Fruit fly (Drosophila melanogaster) whole organism, embryonic: Measurements from ENCODE around the gene Wdr92.

Experiments used
- ATbp ChIP-seq: fragments of 200-800 bp; sonication (Bioruptor generic); optimal IDR thresholded peaks from 2 replicates; lab custom pipeline; 2017; ENCODE audit warnings: missing biosample characterization, mild to moderate bottlenecking, missing genetic modification characterization, missing genetic modification reagents
- Abd-B ChIP-seq: fragments of 200-800 bp; sonication (Bioruptor generic); optimal IDR thresholded peaks from 2 replicates; lab custom pipeline; 2018; ENCODE audit warnings: missing biosample characterization, mild to moderate bottlenecking, missing genetic modification characterization, moderate library complexity
- Atf6 ChIP-seq: fragments of 200-800 bp; sonication (Bioruptor generic); IDR thresholded peaks from 2 replicates; pipeline ENCODE4 v1.3.6; 2022; ENCODE audit warnings: missing biosample characterization, missing genetic modification characterization
- Awh ChIP-seq: fragments of 200-800 bp; sonication (Bioruptor generic); IDR thresholded peaks from 2 replicates; pipeline ENCODE4, ENCODE4 v1.3.6; 2022; ENCODE audit warnings: missing biosample characterization, missing genetic modification characterization
- B-H2 ChIP-seq: fragments of 200-800 bp; sonication (Bioruptor generic); optimal IDR thresholded peaks from 2 replicates; lab custom pipeline; 2018; ENCODE audit warnings: missing biosample characterization, mild to moderate bottlenecking, missing genetic modification characterization
- CG10147 ChIP-seq: fragments of 200-800 bp; sonication (Bioruptor generic); optimal IDR thresholded peaks from 2 replicates; lab custom pipeline; 2019; ENCODE audit warnings: missing biosample characterization, mild to moderate bottlenecking, missing genetic modification characterization, moderate library complexity
- CG10321 ChIP-seq: fragments of 200-800 bp; sonication (Bioruptor generic); IDR thresholded peaks from 2 replicates; pipeline ENCODE4 v1.3.6; 2022; ENCODE audit warnings: missing biosample characterization, missing genetic modification characterization
- CG10543 ChIP-seq: fragments of 200-800 bp; sonication (Bioruptor generic); optimal IDR thresholded peaks from 3 replicates; lab custom pipeline; 2017; ENCODE audit warnings: missing biosample characterization, mild to moderate bottlenecking, missing genetic modification characterization, moderate library complexity
- CG11085 ChIP-seq: fragments of 200-800 bp; sonication (Bioruptor generic); IDR thresholded peaks from 2 replicates; pipeline ENCODE4 v1.3.6; 2022; ENCODE audit warnings: missing biosample characterization, missing genetic modification characterization
- CG12769 ChIP-seq: fragments of 200-800 bp; sonication (Bioruptor generic); optimal IDR thresholded peaks from 2 replicates; lab custom pipeline; 2019; ENCODE audit warnings: missing biosample characterization, mild to moderate bottlenecking, missing genetic modification characterization, moderate library complexity
- CG13894 ChIP-seq: fragments of 200-800 bp; sonication (Bioruptor generic); optimal IDR thresholded peaks from 3 replicates; lab custom pipeline; 2018; ENCODE audit warnings: missing biosample characterization, mild to moderate bottlenecking, missing genetic modification characterization, moderate library complexity
- CG15269 ChIP-seq: fragments of 200-800 bp; sonication (Bioruptor generic); optimal IDR thresholded peaks from 2 replicates; lab custom pipeline; 2018; ENCODE audit warnings: missing biosample characterization, mild to moderate bottlenecking, missing genetic modification characterization, moderate library complexity
- CG1832 ChIP-seq: fragments of 200-800 bp; sonication (Bioruptor generic); optimal IDR thresholded peaks from 2 replicates; lab custom pipeline; 2017; ENCODE audit warnings: missing biosample characterization, mild to moderate bottlenecking, missing genetic modification characterization, inconsistent platforms
- CG2199 ChIP-seq: fragments of 200-800 bp; sonication (Bioruptor generic); IDR thresholded peaks from 3 replicates; pipeline ENCODE4 v1.3.6; 2022; ENCODE audit warnings: missing biosample characterization, missing genetic modification characterization
- CG2678 ChIP-seq: fragments of 200-800 bp; sonication (Bioruptor generic); optimal IDR thresholded peaks from 3 replicates; lab custom pipeline; 2019; ENCODE audit warnings: missing biosample characterization, mild to moderate bottlenecking, missing genetic modification characterization, moderate library complexity
- CG34376 ChIP-seq: fragments of 200-800 bp; sonication (Bioruptor generic); optimal IDR thresholded peaks from 2 replicates; lab custom pipeline; 2018; ENCODE audit warnings: missing biosample characterization, mild to moderate bottlenecking, missing genetic modification characterization
- CG6175 ChIP-seq: fragments of 200-800 bp; sonication (Bioruptor generic); IDR thresholded peaks from 3 replicates; pipeline ENCODE4 v1.3.6; 2022; ENCODE audit warnings: missing biosample characterization, missing genetic modification characterization
- CG8290 ChIP-seq, 3 experiments: fragments of 200-800 bp; sonication (Bioruptor generic); optimal IDR thresholded peaks; 2 replicates each; lab custom pipeline; 2016 to 2019; ENCODE audit warnings: missing biosample characterization in 3 of 3, missing genetic modification characterization in 3 of 3, mild to moderate bottlenecking in 2 of 3, moderate library complexity in 1 of 3
- Dfd ChIP-seq, 2 experiments: fragments of >200 bp; optimal IDR thresholded peaks; 2 replicates each; lab custom pipeline; 2017; ENCODE audit warnings: missing biosample characterization in 2 of 2, missing genetic modification characterization in 2 of 2
- Dll ChIP-seq: fragments of 200-800 bp; sonication (Bioruptor generic); IDR thresholded peaks from 4 replicates; pipeline ENCODE4 v1.3.6; 2022; ENCODE audit warnings: missing biosample characterization, missing genetic modification characterization; ENCODE audit not compliant: partially characterized antibody
- Eip74EF ChIP-seq, 2 experiments: fragments of 200-800 bp in 1 of 2; fragments of >200 bp in 1 of 2; sonication (Bioruptor generic) in 1 of 2; optimal IDR thresholded peaks; 2 replicates each; lab custom pipeline; 2017 to 2019; ENCODE audit warnings: missing biosample characterization in 2 of 2, missing genetic modification characterization in 2 of 2, mild to moderate bottlenecking in 1 of 2, moderate library complexity in 1 of 2
- Elba2 ChIP-seq: fragments of 200-800 bp; sonication (Bioruptor generic); optimal IDR thresholded peaks from 3 replicates; lab custom pipeline; 2016; ENCODE audit warnings: missing biosample characterization, missing genetic modification characterization
- Hr51 ChIP-seq, 2 experiments: fragments of 200-800 bp; sonication (Bioruptor generic); optimal IDR thresholded peaks; 2 replicates in 1 of 2; 3 replicates in 1 of 2; lab custom pipeline; 2016 to 2018; ENCODE audit warnings: missing biosample characterization in 2 of 2, missing genetic modification characterization in 2 of 2, mild to moderate bottlenecking in 1 of 2, moderate library complexity in 1 of 2
- Med ChIP-seq: fragments of 200-800 bp; sonication (Bioruptor generic); peaks from one replicate; lab custom pipeline; 2016; ENCODE audit warnings: missing biosample characterization, missing genetic modification characterization, mild to moderate bottlenecking, inconsistent platforms, moderate library complexity
- NFAT ChIP-seq: fragments of 200-800 bp; sonication (Bioruptor generic); IDR thresholded peaks from 2 replicates; pipeline ENCODE4 v1.3.6; 2022; ENCODE audit warnings: missing biosample characterization, missing genetic modification characterization
- Nf-YC ChIP-seq: fragments of 200-800 bp; optimal IDR thresholded peaks from 3 replicates; lab custom pipeline; 2019; ENCODE audit warnings: missing biosample characterization, mild to moderate bottlenecking, missing genetic modification characterization, moderate library complexity
- abd-A ChIP-seq: fragments of 200-800 bp; sonication (Bioruptor generic); optimal IDR thresholded peaks from 3 replicates; lab custom pipeline; 2019; ENCODE audit warnings: missing biosample characterization, mild to moderate bottlenecking, missing genetic modification characterization, moderate library complexity
- cg ChIP-seq: fragments of 200-800 bp; sonication (Bioruptor generic); optimal IDR thresholded peaks from 3 replicates; lab custom pipeline; 2019; ENCODE audit warnings: missing biosample characterization, mild to moderate bottlenecking, missing genetic modification characterization, moderate library complexity
- chinmo ChIP-seq: fragments of 200-800 bp; sonication (Bioruptor generic); IDR thresholded peaks from 4 replicates; pipeline ENCODE4 v1.3.6; 2022; ENCODE audit warnings: missing biosample characterization, missing genetic modification characterization; ENCODE audit not compliant: partially characterized antibody
- cwo ChIP-seq: fragments of 200-800 bp; sonication (Bioruptor generic); optimal IDR thresholded peaks from 3 replicates; lab custom pipeline; 2017; ENCODE audit warnings: missing biosample characterization, missing genetic modification characterization, mild to moderate bottlenecking, moderate library complexity, missing genetic modification reagents
- fd64A ChIP-seq: fragments of 200-800 bp; sonication (Bioruptor generic); optimal IDR thresholded peaks from 3 replicates; lab custom pipeline; 2018; ENCODE audit warnings: missing biosample characterization, mild to moderate bottlenecking, missing genetic modification characterization
- ftz-f1 ChIP-seq: fragments of 200-800 bp; sonication (Bioruptor generic); optimal IDR thresholded peaks from 2 replicates; lab custom pipeline; 2016; ENCODE audit warnings: missing biosample characterization, missing genetic modification characterization
- grn ChIP-seq: fragments of 200-800 bp; sonication (Bioruptor generic); optimal IDR thresholded peaks from 3 replicates; lab custom pipeline; 2017; ENCODE audit warnings: missing biosample characterization, missing genetic modification characterization
- gro ChIP-seq: fragments of 200-800 bp; sonication (Bioruptor generic); optimal IDR thresholded peaks from 2 replicates; lab custom pipeline; 2016; ENCODE audit warnings: missing biosample characterization, missing genetic modification characterization
- insv ChIP-seq, 2 experiments: fragments of 200-800 bp; sonication (Bioruptor generic); optimal IDR thresholded peaks; 3 replicates each; lab custom pipeline; 2016 to 2018; ENCODE audit warnings: missing biosample characterization in 2 of 2, missing genetic modification characterization in 2 of 2
- nom ChIP-seq: fragments of 200-800 bp; sonication (Bioruptor generic); optimal IDR thresholded peaks from 2 replicates; lab custom pipeline; 2017; ENCODE audit warnings: missing biosample characterization, missing genetic modification characterization, mild to moderate bottlenecking, moderate library complexity, missing genetic modification reagents
- oc ChIP-seq: fragments of 200-800 bp; sonication (Bioruptor generic); optimal IDR thresholded peaks from 2 replicates; lab custom pipeline; 2018; ENCODE audit warnings: missing biosample characterization, mild to moderate bottlenecking, missing genetic modification characterization, moderate library complexity
- pum ChIP-seq: fragments of 200-800 bp; sonication (Bioruptor generic); optimal IDR thresholded peaks from 2 replicates; lab custom pipeline; 2016; ENCODE audit warnings: missing biosample characterization, missing genetic modification characterization
- rib ChIP-seq: fragments of 200-800 bp; sonication (Bioruptor generic); IDR thresholded peaks from 2 replicates; pipeline ENCODE4 v1.3.6; 2022; ENCODE audit warnings: missing biosample characterization, missing genetic modification characterization
- sd ChIP-seq: fragments of 200-800 bp; sonication (Bioruptor generic); optimal IDR thresholded peaks from 3 replicates; lab custom pipeline; 2018; ENCODE audit warnings: missing biosample characterization, mild to moderate bottlenecking, missing genetic modification characterization, moderate library complexity
- sob ChIP-seq: fragments of 200-800 bp; sonication (Bioruptor generic); IDR thresholded peaks from 2 replicates; pipeline ENCODE4 v1.3.6; 2022; ENCODE audit warnings: missing biosample characterization, missing genetic modification characterization
- sqz ChIP-seq: fragments of 200-800 bp; sonication (Bioruptor generic); optimal IDR thresholded peaks from 3 replicates; lab custom pipeline; 2018; ENCODE audit warnings: missing biosample characterization, mild to moderate bottlenecking, missing genetic modification characterization
- sug ChIP-seq: fragments of 200-800 bp; optimal IDR thresholded peaks from 2 replicates; lab custom pipeline; 2019; ENCODE audit warnings: missing biosample characterization, mild to moderate bottlenecking, missing genetic modification characterization, moderate library complexity
- vvl ChIP-seq: fragments of 200-800 bp; sonication (Bioruptor generic); IDR thresholded peaks from 2 replicates; pipeline ENCODE4 v1.3.6; 2022; ENCODE audit warnings: missing biosample characterization, missing genetic modification characterization

Gene Wdr92

DNA sequence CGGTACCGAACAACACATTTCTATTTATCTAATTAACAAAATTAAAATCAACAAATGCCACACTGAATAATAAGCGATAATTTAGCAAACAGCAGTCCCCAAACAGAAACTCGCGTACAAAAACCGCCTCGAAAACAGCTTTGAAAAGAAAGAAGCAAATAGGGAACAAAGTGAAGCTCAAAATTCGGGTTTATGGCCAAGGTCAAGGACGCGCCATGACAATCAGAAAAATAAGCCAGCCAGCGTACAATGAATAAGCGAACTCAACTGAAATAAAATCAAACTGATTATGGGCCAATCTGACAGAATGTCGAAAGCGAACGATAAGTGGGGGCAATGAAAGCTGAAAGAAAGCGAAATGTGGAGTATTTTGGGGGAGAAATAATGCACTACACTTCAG lies 13.5 kb downstream of the Wdr92 start:
- TF ChIP-seq ftz-f1 (GFP tag; lab: Kevin White, UChicago) (peak; percentile 62), pum (GFP tag; lab: Kevin White, UChicago) (no peak)

DNA sequence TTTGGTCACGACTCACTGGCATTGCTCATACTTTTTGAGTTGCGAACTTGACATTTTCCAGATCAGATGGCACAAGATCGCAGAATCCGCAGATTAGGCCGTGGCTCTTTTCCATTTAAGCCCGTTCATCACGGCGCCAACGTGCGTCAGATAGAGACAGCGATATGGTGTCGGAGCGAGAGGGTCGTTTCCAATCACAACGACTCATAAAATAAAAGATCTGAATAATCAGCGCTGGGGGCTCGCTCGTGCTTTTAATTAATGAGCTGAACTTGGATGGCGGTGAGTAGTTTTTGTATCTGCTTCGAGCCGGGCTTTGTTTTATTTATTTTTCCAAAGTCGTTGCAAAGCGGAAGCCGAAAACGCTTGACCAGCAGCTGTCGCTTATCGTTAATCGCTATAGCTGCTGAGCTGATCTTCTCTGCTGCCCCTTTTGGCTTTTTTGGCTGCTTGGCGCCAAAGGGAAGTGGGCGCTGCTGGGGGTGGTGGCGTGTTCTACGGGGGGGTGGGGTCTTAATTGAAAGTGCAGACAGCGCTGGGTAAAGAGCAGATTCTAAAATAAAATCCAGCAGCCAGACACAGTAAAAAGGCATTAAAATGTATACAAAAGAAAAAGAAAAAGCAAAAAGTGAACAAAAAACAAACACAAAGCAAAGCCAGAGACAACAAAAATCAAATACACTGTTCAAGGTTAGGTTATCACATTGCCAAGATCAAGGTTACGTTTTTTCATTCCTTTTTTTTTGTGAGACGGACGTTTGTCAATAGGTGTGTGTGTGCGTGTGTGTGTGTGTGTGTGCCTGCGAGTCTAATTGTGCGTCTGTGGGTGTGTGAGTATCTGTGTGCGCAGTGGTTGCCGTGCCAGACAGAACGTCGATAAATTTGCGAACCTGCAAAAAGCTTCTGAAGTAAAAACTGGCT lies 14.5 kb downstream of the Wdr92 start:
- TF ChIP-seq CG1832 (GFP tag; lab: Kevin White, UChicago) (peak; percentile 54), CG13894 (tag; lab: Kevin White, UChicago) (peak; percentile 21), cg (peak; percentile 51), rib (GFP tag; lab: Robert Waterston, UW) (peak; percentile 65; the same call in 1 of the 2 replicates), NFAT (GFP tag; lab: Robert Waterston, UW) (no peak), vvl (GFP tag; lab: Robert Waterston, UW) (peak; percentile 73), gro (GFP tag; lab: Kevin White, UChicago) (peak; percentile 18), ATbp (peak; percentile 8), CG10147 (GFP tag; lab: Kevin White, UChicago) (peak; percentile 13), abd-A (tag; lab: Kevin White, UChicago) (peak; percentile 92), CG10543 (GFP tag; lab: Kevin White, UChicago) (peak; percentile 42), CG2678 (tag; lab: Kevin White, UChicago) (no peak), B-H2 (GFP tag; lab: Kevin White, UChicago) (peak; percentile 11), Med (GFP tag; lab: Kevin White, UChicago) (peak; percentile 80), Dll (GFP tag; lab: Robert Waterston, UW) (no peak), ftz-f1 (GFP tag; lab: Kevin White, UChicago) (peak; percentile 83), sqz (peak; percentile 61), CG2199 (GFP tag; lab: Robert Waterston, UW) (0 out of 3 replicates have a peak, but pooled peaks have one; percentile 53), Awh (GFP tag; lab: Robert Waterston, UW) (peak; percentile 93), Atf6 (GFP tag; lab: Robert Waterston, UW) (no peak), Dfd (GFP tag; optimal IDR thresholded peaks at IDR 0.05; lab: Kevin White, UChicago) (peak in 1 of 2 experiments; percentile 77), insv (GFP tag; optimal IDR thresholded peaks at IDR 0.05; lab: Kevin White, UChicago) (no peak), CG6175 (GFP tag; lab: Robert Waterston, UW) (0 out of 3 replicates have a peak, but pooled peaks have one; percentile 22), Abd-B (GFP tag; lab: Kevin White, UChicago) (peak; percentile 26), CG8290 (GFP tag; optimal IDR thresholded peaks at IDR 0.05; lab: Kevin White, UChicago) (no peak), CG8290 (tag; optimal IDR thresholded peaks at IDR 0.05; lab: Kevin White, UChicago) (peak in 1 of 2 experiments; percentile 15), sug (peak; percentile 90), nom (GFP tag; lab: Kevin White, UChicago) (peak; percentile 24), CG12769 (tag; lab: Kevin White, UChicago) (peak; percentile 33), Eip74EF (GFP tag; optimal IDR thresholded peaks at IDR 0.05; lab: Kevin White, UChicago) (peak in 1 of 2 experiments; percentile 81), grn (GFP tag; lab: Kevin White, UChicago) (peak; percentile 11), Elba2 (GFP tag; lab: Kevin White, UChicago) (peak; percentile 15), CG34376 (GFP tag; lab: Kevin White, UChicago) (peak; percentile 20), CG10321 (GFP tag; lab: Robert Waterston, UW) (0 out of 2 replicates have a peak, but pooled peaks have one; percentile 51), sd (tag; lab: Kevin White, UChicago) (peak; percentile 14), chinmo (GFP tag; lab: Robert Waterston, UW) (peak; percentile 79; the same call in 3 of the 4 replicates), fd64A (GFP tag; lab: Kevin White, UChicago) (no peak), Hr51 (GFP tag; optimal IDR thresholded peaks at IDR 0.05; lab: Kevin White, UChicago) (no peak), CG11085 (GFP tag; lab: Robert Waterston, UW) (no peak), cwo (GFP tag; lab: Kevin White, UChicago) (peak; percentile 69), CG15269 (tag; lab: Kevin White, UChicago) (peak; percentile 24), Nf-YC (tag; lab: Kevin White, UChicago) (peak; percentile 7), sob (GFP tag; lab: Robert Waterston, UW) (no peak), oc (tag; lab: Kevin White, UChicago) (peak; percentile 4)
